Worm (Caenorhabditis elegans): ENCODE results near the gene cyn-3.

DNA sequence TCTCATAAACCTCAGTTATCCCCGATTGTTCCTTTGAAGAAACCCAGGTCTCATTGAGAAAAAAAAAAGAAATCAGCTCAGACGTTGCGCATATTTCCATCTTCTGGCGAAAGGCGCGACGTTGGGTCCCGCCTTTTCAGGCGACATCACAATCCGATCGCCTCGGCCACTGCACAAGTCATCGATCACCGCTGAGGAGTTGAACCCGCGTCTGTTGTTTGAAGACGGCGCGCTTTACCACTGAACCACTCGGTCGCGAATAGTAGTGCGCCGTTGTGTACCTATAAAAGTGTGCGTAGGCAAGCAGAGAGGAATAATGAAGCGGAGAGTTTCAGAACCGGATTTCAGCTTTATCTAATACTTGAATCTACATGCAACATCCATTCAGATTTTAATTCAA is 1.2 kb downstream of the cyn-3 start, which contains the start of gene Y75B12B.11:
- TF ChIP-seq madf-5 (GFP tag; IDR thresholded peaks at IDR 0.05) (peak; percentile 88 to 90), spr-1 (tag; optimal IDR thresholded peaks at IDR 0.05) (peak; percentile 95), rbr-2 (tag; optimal IDR thresholded peaks at IDR 0.05) (peak; percentile 80), unc-130 (GFP tag; optimal IDR thresholded peaks at IDR 0.05) (peak; percentile 92)
